Fruit fly (Drosophila melanogaster) whole organism, prepupa: ENCODE results near the gene tna.

Experiments used
- CG10631 ChIP-seq: fragments of 200-800 bp; sonication (Bioruptor generic); optimal IDR thresholded peaks from 2 replicates; lab custom pipeline; 2016; ENCODE audit warnings: missing biosample characterization, missing genetic modification characterization
- CG10669 ChIP-seq: fragments of 200-800 bp; sonication (Bioruptor generic); optimal IDR thresholded peaks from 3 replicates; lab custom pipeline; 2018; ENCODE audit warnings: missing biosample characterization, mild to moderate bottlenecking, missing genetic modification characterization, moderate library complexity
- CG11294 ChIP-seq: fragments of 200-800 bp; sonication (Bioruptor generic); IDR thresholded peaks from 2 replicates; pipeline ENCODE4 v1.3.6; 2022; ENCODE audit warnings: missing biosample characterization, missing genetic modification characterization
- CG11902 ChIP-seq: fragments of 200-800 bp; sonication (Bioruptor generic); optimal IDR thresholded peaks from 3 replicates; lab custom pipeline; 2016; ENCODE audit warnings: missing biosample characterization, missing genetic modification characterization
- CG15336 ChIP-seq: fragments of 200-800 bp; sonication (Bioruptor generic); IDR thresholded peaks from 2 replicates; pipeline ENCODE4 v1.3.6; 2022; ENCODE audit warnings: missing biosample characterization, missing genetic modification characterization
- CG3032 ChIP-seq: fragments of 200-800 bp; optimal IDR thresholded peaks from 2 replicates; lab custom pipeline; 2019; ENCODE audit warnings: missing biosample characterization, mild to moderate bottlenecking, missing genetic modification characterization, moderate library complexity
- CG31627 ChIP-seq: fragments of 200-800 bp; sonication (Bioruptor generic); optimal IDR thresholded peaks from 3 replicates; lab custom pipeline; 2016; ENCODE audit warnings: missing biosample characterization, missing genetic modification characterization
- CG34406 ChIP-seq: fragments of 200-800 bp; sonication (Bioruptor generic); optimal IDR thresholded peaks from 3 replicates; lab custom pipeline; 2016; ENCODE audit warnings: missing biosample characterization, missing genetic modification characterization
- CG3919 ChIP-seq: fragments of 200-800 bp; sonication (Bioruptor generic); optimal IDR thresholded peaks from 3 replicates; lab custom pipeline; 2016; ENCODE audit warnings: missing biosample characterization, missing genetic modification characterization
- CG4318 ChIP-seq: fragments of 200-800 bp; sonication (Bioruptor generic); optimal IDR thresholded peaks from 3 replicates; lab custom pipeline; 2017; ENCODE audit warnings: missing biosample characterization, mild to moderate bottlenecking, missing genetic modification characterization
- CG6792 ChIP-seq: fragments of 200-800 bp; sonication (Bioruptor generic); optimal IDR thresholded peaks from 3 replicates; lab custom pipeline; 2016; ENCODE audit warnings: missing biosample characterization, missing genetic modification characterization
- CG6808 ChIP-seq: fragments of 200-800 bp; sonication (Bioruptor generic); optimal IDR thresholded peaks from 3 replicates; lab custom pipeline; 2017; ENCODE audit warnings: missing biosample characterization, missing genetic modification characterization, mild to moderate bottlenecking, moderate library complexity, missing genetic modification reagents
- CG6854 ChIP-seq: fragments of 200-800 bp; sonication (Bioruptor generic); optimal IDR thresholded peaks from 2 replicates; lab custom pipeline; 2017; ENCODE audit warnings: missing biosample characterization, mild to moderate bottlenecking, missing genetic modification characterization
- CG7368 ChIP-seq: fragments of 200-800 bp; sonication (Bioruptor generic); optimal IDR thresholded peaks from 3 replicates; lab custom pipeline; 2016; ENCODE audit warnings: missing biosample characterization, missing genetic modification characterization
- CG8119 ChIP-seq: fragments of 200-800 bp; sonication (Bioruptor generic); IDR thresholded peaks from 3 replicates; pipeline ENCODE4 v1.3.6; 2022; ENCODE audit warnings: missing biosample characterization, missing genetic modification characterization
- CG8319 ChIP-seq: fragments of 200-800 bp; sonication (Bioruptor generic); optimal IDR thresholded peaks from 3 replicates; lab custom pipeline; 2016; ENCODE audit warnings: missing biosample characterization, missing genetic modification characterization
- CG8632 ChIP-seq: fragments of 200-800 bp; sonication (Bioruptor generic); optimal IDR thresholded peaks from 3 replicates; lab custom pipeline; 2016; ENCODE audit warnings: missing biosample characterization, missing genetic modification characterization
- Eip78C ChIP-seq: fragments of 200-800 bp; sonication (Bioruptor generic); peaks from one replicate; lab custom pipeline; 2016; ENCODE audit warnings: missing biosample characterization, missing genetic modification characterization
- Ets96B ChIP-seq: fragments of 200-800 bp; optimal IDR thresholded peaks from 2 replicates; lab custom pipeline; 2019; ENCODE audit warnings: missing biosample characterization, mild to moderate bottlenecking, missing genetic modification characterization, moderate library complexity
- Hr38 ChIP-seq: sonication (Bioruptor generic); optimal IDR thresholded peaks from 2 replicates; lab custom pipeline; 2016; ENCODE audit warnings: missing biosample characterization, missing genetic modification characterization
- Hr39 ChIP-seq: fragments of 200-800 bp; sonication (Bioruptor generic); optimal IDR thresholded peaks from 2 replicates; lab custom pipeline; 2016; ENCODE audit warnings: missing biosample characterization, missing genetic modification characterization
- Met ChIP-seq: fragments of 200-800 bp; sonication (Bioruptor generic); optimal IDR thresholded peaks from 3 replicates; lab custom pipeline; 2016; ENCODE audit warnings: missing biosample characterization, missing genetic modification characterization
- OdsH ChIP-seq: fragments of 200-800 bp; sonication (Bioruptor generic); optimal IDR thresholded peaks from 3 replicates; lab custom pipeline; 2016; ENCODE audit warnings: missing biosample characterization, missing genetic modification characterization
- Smox ChIP-seq: fragments of 200-800 bp; sonication (Bioruptor generic); optimal IDR thresholded peaks from 3 replicates; lab custom pipeline; 2016; ENCODE audit warnings: missing biosample characterization, missing genetic modification characterization
- Sox102F ChIP-seq: fragments of 200-800 bp; sonication (Bioruptor generic); optimal IDR thresholded peaks from 2 replicates; lab custom pipeline; 2016; ENCODE audit warnings: missing biosample characterization, mild to moderate bottlenecking, missing genetic modification characterization
- Sox15 ChIP-seq: fragments of 200-800 bp; sonication (Bioruptor generic); optimal IDR thresholded peaks from 3 replicates; lab custom pipeline; 2016; ENCODE audit warnings: missing biosample characterization, missing genetic modification characterization
- cyc ChIP-seq: fragments of 200-800 bp; sonication (Bioruptor generic); optimal IDR thresholded peaks from 3 replicates; lab custom pipeline; 2016; ENCODE audit warnings: missing biosample characterization, missing genetic modification characterization
- dac ChIP-seq: fragments of 200-800 bp; sonication (Bioruptor generic); optimal IDR thresholded peaks from 2 replicates; lab custom pipeline; 2017; ENCODE audit warnings: missing biosample characterization, mild to moderate bottlenecking, missing genetic modification characterization
- eg ChIP-seq: fragments of 200-800 bp; sonication (Bioruptor generic); IDR thresholded peaks from 3 replicates; pipeline ENCODE4 v1.3.6; 2022; ENCODE audit warnings: missing biosample characterization, missing genetic modification characterization
- esn ChIP-seq: fragments of 200-800 bp; sonication (Bioruptor generic); optimal IDR thresholded peaks from 2 replicates; lab custom pipeline; 2016; ENCODE audit warnings: missing biosample characterization, mild to moderate bottlenecking, missing genetic modification characterization, moderate library complexity
- fd85E ChIP-seq: fragments of 200-800 bp; sonication (Bioruptor generic); optimal IDR thresholded peaks from 3 replicates; lab custom pipeline; 2016; ENCODE audit warnings: missing biosample characterization, missing genetic modification characterization
- lz ChIP-seq: fragments of 200-800 bp; sonication (Bioruptor generic); optimal IDR thresholded peaks from 3 replicates; lab custom pipeline; 2016; ENCODE audit warnings: missing biosample characterization, missing genetic modification characterization
- net ChIP-seq: fragments of 200-800 bp; sonication (Bioruptor generic); optimal IDR thresholded peaks from 3 replicates; lab custom pipeline; 2016; ENCODE audit warnings: missing biosample characterization, missing genetic modification characterization
- pdm3 ChIP-seq: fragments of 200-800 bp; sonication (Bioruptor generic); optimal IDR thresholded peaks from 3 replicates; lab custom pipeline; 2016; ENCODE audit warnings: missing biosample characterization, missing genetic modification characterization
- svp ChIP-seq: fragments of 200-800 bp; sonication (Bioruptor generic); peaks from one replicate; lab custom pipeline; 2016; ENCODE audit warnings: missing biosample characterization, missing genetic modification characterization
- topi ChIP-seq: fragments of 200-800 bp; sonication (Bioruptor generic); optimal IDR thresholded peaks from 3 replicates; lab custom pipeline; 2016; ENCODE audit warnings: missing biosample characterization, missing genetic modification characterization

The tna gene

dm6 chr3L:10843273-10843672, 7.9 kb downstream of the tna start (continued):
- TF ChIP-seq Hr38 (GFP tag; lab: Kevin White, UChicago): no peak
- peak; percentile 0 for TF ChIP-seq net (GFP tag; lab: Kevin White, UChicago)
- peak; percentile 22 for TF ChIP-seq CG3032 (tag; lab: Kevin White, UChicago)
- TF ChIP-seq pdm3 (GFP tag; lab: Kevin White, UChicago): no peak
- TF ChIP-seq CG6854 (GFP tag; lab: Kevin White, UChicago): no peak
- TF ChIP-seq CG11294 (GFP tag; lab: Robert Waterston, UW): no peak
- TF ChIP-seq lz (GFP tag; lab: Kevin White, UChicago): no peak
- TF ChIP-seq CG8119 (GFP tag; lab: Robert Waterston, UW): no peak

dm6 chr3L:10843685-10844084, 8.4 kb downstream of the tna start:
- no peak for TF ChIP-seq cyc (GFP tag; lab: Kevin White, UChicago)
- TF ChIP-seq CG8319: no peak
- TF ChIP-seq CG6792: no peak

- TF ChIP-seq CG11294 (GFP tag; lab: Robert Waterston, UW): no peak
- TF ChIP-seq Sox102F (GFP tag; lab: Kevin White, UChicago): peak; percentile 14
- peak; percentile 22 for TF ChIP-seq Hr39 (GFP tag; lab: Kevin White, UChicago)
- peak; percentile 77 for TF ChIP-seq Eip78C (GFP tag; lab: Kevin White, UChicago)
- TF ChIP-seq CG3919: peak; percentile 16
- no peak for TF ChIP-seq fd85E (GFP tag; lab: Kevin White, UChicago)
- TF ChIP-seq CG4318 (GFP tag; lab: Kevin White, UChicago): no peak
- peak; percentile 46 for TF ChIP-seq Met (GFP tag; lab: Kevin White, UChicago)
- TF ChIP-seq CG8119 (GFP tag; lab: Robert Waterston, UW): no peak
- TF ChIP-seq esn (GFP tag; lab: Kevin White, UChicago): peak; percentile 52
- TF ChIP-seq topi: peak; percentile 32
- peak; percentile 2 for TF ChIP-seq CG10631 (GFP tag; lab: Kevin White, UChicago)
- peak; percentile 8 for TF ChIP-seq OdsH (GFP tag; lab: Kevin White, UChicago)
- TF ChIP-seq svp: peak; percentile 81
- TF ChIP-seq Ets96B (tag; lab: Kevin White, UChicago): no peak
- TF ChIP-seq CG34406 (GFP tag; lab: Kevin White, UChicago): no peak
- no peak for TF ChIP-seq CG7368
- peak; percentile 19 for TF ChIP-seq pdm3 (GFP tag; lab: Kevin White, UChicago)
- TF ChIP-seq CG6792: peak; percentile 22
- TF ChIP-seq lz (GFP tag; lab: Kevin White, UChicago): peak; percentile 37
- TF ChIP-seq CG8319: no peak
- TF ChIP-seq CG11902 (GFP tag; lab: Kevin White, UChicago): no peak
- TF ChIP-seq CG10669 (GFP tag; lab: Kevin White, UChicago): peak; percentile 3
- TF ChIP-seq cyc (GFP tag; lab: Kevin White, UChicago): peak; percentile 19
- TF ChIP-seq CG8632 (GFP tag; lab: Kevin White, UChicago): peak; percentile 7
- no peak for TF ChIP-seq CG15336 (GFP tag; lab: Robert Waterston, UW)
- TF ChIP-seq eg (GFP tag; lab: Robert Waterston, UW): no peak
- peak; percentile 49 for TF ChIP-seq CG31627
- no peak for TF ChIP-seq dac (GFP tag; lab: Kevin White, UChicago)
- no peak for TF ChIP-seq Sox15 (GFP tag; lab: Kevin White, UChicago)
- peak; percentile 30 for TF ChIP-seq Smox (GFP tag; lab: Kevin White, UChicago)
- TF ChIP-seq CG6808: peak; percentile 10
- TF ChIP-seq, all 60 proteins: peak for 19
These were observed 9.5 kb downstream of the tna start for dm6 chr3L:10844548-10845530.
